Worm (Caenorhabditis elegans): ENCODE measurements around the gene ops-1.
A peak's percentile ranks its signal among the peaks of the same experiment; 100 is the strongest.

The ops-1 gene

ce11 chrIV:6323654-6324224 lies 39.6 kb upstream of the ops-1 start, which contains the start of gene sqd-1 (continued):
- TF ChIP-seq R02D3.7 (tag; optimal IDR thresholded peaks at IDR 0.05) (peak; percentile 87), unc-39 (tag; optimal IDR thresholded peaks at IDR 0.05) (no peak), sem-4 (tag; optimal IDR thresholded peaks at IDR 0.05) (peak; percentile 86), elt-3 (tag; optimal IDR thresholded peaks at IDR 0.05) (no peak), nhr-11 (tag; optimal IDR thresholded peaks at IDR 0.05) (no peak), unc-62 (GFP tag; optimal IDR thresholded peaks at IDR 0.05) (peak; percentile 39)

ce11 chrIV:6321667-6322066 lies 37.5 kb upstream of the ops-1 start, which contains the start of gene Y73B6BL.29:
TSS of gene Y73B6BL.29 (plus strand) at chrIV:6321929.
- TF ChIP-seq lin-39 (tag; optimal IDR thresholded peaks at IDR 0.05), result no peak
- TF ChIP-seq elt-3 (tag; optimal IDR thresholded peaks at IDR 0.05), result no peak
- TF ChIP-seq ZK546.5 (tag; optimal IDR thresholded peaks at IDR 0.05), result peak; percentile 89
- peak; percentile 69 for TF ChIP-seq ceh-16 (tag; optimal IDR thresholded peaks at IDR 0.05)
- TF ChIP-seq unc-55 (GFP tag; optimal IDR thresholded peaks at IDR 0.05), result peak; percentile 98
- TF ChIP-seq blmp-1 (tag; optimal IDR thresholded peaks at IDR 0.05; ENCODE audit: insufficient read depth), result peak; percentile 44
- no peak for TF ChIP-seq nhr-10 (tag; optimal IDR thresholded peaks at IDR 0.05)
- TF ChIP-seq skn-1 (tag; optimal IDR thresholded peaks at IDR 0.05), result no peak
- TF ChIP-seq nhr-237 (tag; optimal IDR thresholded peaks at IDR 0.05), result no peak
- peak; percentile 80 for TF ChIP-seq sem-4 (tag; optimal IDR thresholded peaks at IDR 0.05)
- TF ChIP-seq ztf-1 (GFP tag; conservative IDR thresholded peaks at IDR 0.05), result no peak
- peak; percentile 95 for TF ChIP-seq crh-2 (tag; optimal IDR thresholded peaks at IDR 0.05)
- TF ChIP-seq ztf-4 (tag; optimal IDR thresholded peaks at IDR 0.05), result peak; percentile 88
- TF ChIP-seq lin-13 (GFP tag; optimal IDR thresholded peaks at IDR 0.05), result peak; percentile 90
- TF ChIP-seq R02D3.7 (tag; optimal IDR thresholded peaks at IDR 0.05), result peak; percentile 71
- peak; percentile 8 for TF ChIP-seq ceh-82 (tag; optimal IDR thresholded peaks at IDR 0.05)
- TF ChIP-seq mbf-1 (tag; optimal IDR thresholded peaks at IDR 0.05), result no peak
- peak; percentile 81 for TF ChIP-seq snpc-4 (tag; optimal IDR thresholded peaks at IDR 0.05)
- no peak for TF ChIP-seq alr-1 (tag; optimal IDR thresholded peaks at IDR 0.05)
- peak; percentile 98 for TF ChIP-seq gmeb-1 (tag; optimal IDR thresholded peaks at IDR 0.05)
- TF ChIP-seq unc-39 (tag; optimal IDR thresholded peaks at IDR 0.05), result no peak
- TF ChIP-seq dmd-4 (tag; optimal IDR thresholded peaks at IDR 0.05), result peak; percentile 32
- peak; percentile 42 for TF ChIP-seq nhr-77 (tag; optimal IDR thresholded peaks at IDR 0.05)
- TF ChIP-seq nhr-11 (tag; optimal IDR thresholded peaks at IDR 0.05), result no peak
- TF ChIP-seq nhr-12 (tag; optimal IDR thresholded peaks at IDR 0.05), result no peak
- no peak for TF ChIP-seq peb-1 (tag; optimal IDR thresholded peaks at IDR 0.05)
- no peak for TF ChIP-seq nhr-129 (tag; optimal IDR thresholded peaks at IDR 0.05)
- peak; percentile 94 for TF ChIP-seq sma-3 (GFP tag; optimal IDR thresholded peaks at IDR 0.05)
- peak; percentile 34 for TF ChIP-seq zag-1 (tag; optimal IDR thresholded peaks at IDR 0.05)
- TF ChIP-seq nhr-25 (tag; optimal IDR thresholded peaks at IDR 0.05), result peak; percentile 94
- TF ChIP-seq ama-1 (optimal IDR thresholded peaks at IDR 0.05), result peak; percentile 38
- peak; percentile 98 for TF ChIP-seq sma-9 (GFP tag; optimal IDR thresholded peaks at IDR 0.05)
- no peak for TF ChIP-seq sma-9 (tag; optimal IDR thresholded peaks at IDR 0.05)
- TF ChIP-seq C34F6.9 (tag; optimal IDR thresholded peaks at IDR 0.05), result peak; percentile 93
- peak in 1 of 2 experiments; percentile 25 for TF ChIP-seq mdl-1 (tag; optimal IDR thresholded peaks at IDR 0.05)
- peak; percentile 88 to 95 for TF ChIP-seq lsy-2 (tag; optimal IDR thresholded peaks at IDR 0.05)
- TF ChIP-seq Y55F3AM.14 (GFP tag; optimal IDR thresholded peaks at IDR 0.05), result peak; percentile 23
- no peak for TF ChIP-seq elt-1 (tag; optimal IDR thresholded peaks at IDR 0.05)
- peak; percentile 84 for TF ChIP-seq egl-27 (tag; optimal IDR thresholded peaks at IDR 0.05)
- peak; percentile 73 for TF ChIP-seq lin-11 (tag; optimal IDR thresholded peaks at IDR 0.05)
- no peak for TF ChIP-seq nhr-23 (tag; optimal IDR thresholded peaks at IDR 0.05)
- no peak for TF ChIP-seq ztf-11 (tag; optimal IDR thresholded peaks at IDR 0.05)
- TF ChIP-seq unc-62 (GFP tag; optimal IDR thresholded peaks at IDR 0.05), result no peak
- TF ChIP-seq fos-1 (tag; optimal IDR thresholded peaks at IDR 0.05), result peak; percentile 57
- no peak for TF ChIP-seq aly-2 (tag; optimal IDR thresholded peaks at IDR 0.05)
- peak; percentile 89 for TF ChIP-seq F13H6.1 (tag; optimal IDR thresholded peaks at IDR 0.05)
- TF ChIP-seq nhr-21 (tag; optimal IDR thresholded peaks at IDR 0.05), result peak; percentile 86
- peak; percentile 66 for TF ChIP-seq mab-5 (tag; optimal IDR thresholded peaks at IDR 0.05)
- TF ChIP-seq nhr-6 (tag; optimal IDR thresholded peaks at IDR 0.05), result peak; percentile 94

Measured in whole organism, L2 larva.